Worm (Caenorhabditis elegans) whole organism, L4 larva: ENCODE data around the gene str-86.

ENCODE experiments used
- D1046.2 ChIP-seq: fragments of 200-800 bp; sonication (Bioruptor generic); IDR thresholded peaks from 2 replicates; pipeline ENCODE4 v1.3.6; 2022; ENCODE audit warnings: missing genetic modification characterization, missing compliant biosample characterization
- F26F4.8 ChIP-seq: fragments of 200-800 bp; sonication (Bioruptor generic); conservative IDR thresholded peaks from 2 replicates; pipeline ENCODE4 v1.3.6; 2022; ENCODE audit warnings: missing genetic modification characterization, missing compliant biosample characterization
- F49E8.2 ChIP-seq: sonication (generic microtip); optimal IDR thresholded peaks from 2 replicates; lab custom pipeline; 2016; ENCODE audit warnings: missing compliant biosample characterization, mild to moderate bottlenecking, missing genetic modification characterization, borderline replicate concordance
- R02D3.7 ChIP-seq: fragments of 150-350 bp; sonication (generic microtip); optimal IDR thresholded peaks from 3 replicates; lab custom pipeline; 2014; ENCODE audit warnings: missing biosample characterization, missing genetic modification characterization
- T26A8.4 ChIP-seq: fragments of 200-800 bp; sonication (Bioruptor generic); IDR thresholded peaks from 2 replicates; pipeline ENCODE4 v1.3.6; 2022; ENCODE audit warnings: missing genetic modification characterization, missing compliant biosample characterization
- Y48G9A.11 ChIP-seq: fragments of 200-800 bp; sonication (Bioruptor generic); IDR thresholded peaks from 2 replicates; pipeline ENCODE4 v1.3.6; 2022; ENCODE audit warnings: missing genetic modification reagents, missing genetic modification characterization, missing compliant biosample characterization
- aha-1 ChIP-seq: fragments of 150-350 bp; peaks from one replicate; lab custom pipeline; 2014; ENCODE audit warnings: missing biosample characterization, missing genetic modification characterization
- arid-1 ChIP-seq: fragments of 200-800 bp; sonication (Bioruptor generic); conservative IDR thresholded peaks from 2 replicates; pipeline ENCODE4 v1.3.6; 2022; ENCODE audit warnings: missing genetic modification reagents, missing genetic modification characterization, missing compliant biosample characterization
- ceh-20 ChIP-seq: fragments of 200-800 bp; sonication (Bioruptor generic); IDR thresholded peaks from 2 replicates; pipeline ENCODE4 v1.3.6; 2022; ENCODE audit warnings: missing genetic modification reagents, missing genetic modification characterization, missing compliant biosample characterization
- ceh-28 ChIP-seq: fragments of 150-350 bp; optimal IDR thresholded peaks from 2 replicates; lab custom pipeline; 2014; ENCODE audit warnings: missing biosample characterization, missing genetic modification reagents, missing genetic modification characterization
- cey-2 ChIP-seq: sonication (generic microtip); optimal IDR thresholded peaks from 3 replicates; lab custom pipeline; 2017; ENCODE audit warnings: missing genetic modification characterization, mild to moderate bottlenecking, missing compliant biosample characterization, antibody characterized with exemption, borderline replicate concordance; ENCODE audit not compliant: insufficient read depth
- daf-12 ChIP-seq: fragments of 150-350 bp; optimal IDR thresholded peaks from 2 replicates; lab custom pipeline; 2014; ENCODE audit warnings: missing biosample characterization, missing genetic modification reagents, missing genetic modification characterization
- daf-19 ChIP-seq: fragments of 200-800 bp; sonication (Bioruptor generic); conservative IDR thresholded peaks from 2 replicates; pipeline ENCODE4 v1.3.6; 2022; ENCODE audit warnings: missing genetic modification characterization, missing compliant biosample characterization
- dmd-8 ChIP-seq: fragments of 200-800 bp; sonication (Bioruptor generic); IDR thresholded peaks from 2 replicates; pipeline ENCODE4 v1.3.6; 2022; ENCODE audit warnings: missing genetic modification characterization, missing compliant biosample characterization
- dmd-9 ChIP-seq: fragments of 200-800 bp; sonication (Bioruptor generic); IDR thresholded peaks from 2 replicates; pipeline ENCODE4 v1.3.6; 2022; ENCODE audit warnings: missing genetic modification reagents, missing genetic modification characterization, missing compliant biosample characterization
- duxl-1 ChIP-seq: sonication (generic microtip); optimal IDR thresholded peaks from 2 replicates; lab custom pipeline; 2016; ENCODE audit warnings: mild to moderate bottlenecking, missing genetic modification characterization, moderate library complexity, missing compliant biosample characterization; ENCODE audit not compliant: poor library complexity
- dve-1 ChIP-seq: sonication (generic microtip); optimal IDR thresholded peaks from 2 replicates; lab custom pipeline; 2017; ENCODE audit warnings: antibody characterized with exemption, mild to moderate bottlenecking, missing genetic modification characterization, missing compliant biosample characterization; ENCODE audit not compliant: insufficient read depth
- egl-27 ChIP-seq: sonication (generic microtip); optimal IDR thresholded peaks from 3 replicates; lab custom pipeline; 2017; ENCODE audit warnings: missing biosample characterization, missing genetic modification reagents, missing genetic modification characterization
- fos-1 ChIP-seq: fragments of 150-350 bp; optimal IDR thresholded peaks from 2 replicates; lab custom pipeline; 2014; ENCODE audit warnings: missing biosample characterization, missing genetic modification characterization
- gei-8 ChIP-seq: fragments of 200-800 bp; sonication (Bioruptor generic); optimal IDR thresholded peaks from 2 replicates; lab custom pipeline; 2018; ENCODE audit warnings: mild to moderate bottlenecking, missing genetic modification characterization, missing compliant biosample characterization
- hlh-30 ChIP-seq: sonication (generic microtip); optimal IDR thresholded peaks from 2 replicates; lab custom pipeline; 2017; ENCODE audit warnings: antibody characterized with exemption, mild to moderate bottlenecking, missing genetic modification characterization, missing compliant biosample characterization; ENCODE audit not compliant: insufficient read depth
- jun-1 ChIP-seq: fragments of 150-350 bp; optimal IDR thresholded peaks from 2 replicates; lab custom pipeline; 2014; ENCODE audit warnings: missing biosample characterization, missing genetic modification reagents, missing genetic modification characterization
- lin-13 ChIP-seq: fragments of 150-350 bp; optimal IDR thresholded peaks from 2 replicates; lab custom pipeline; 2014; ENCODE audit warnings: missing biosample characterization, missing genetic modification reagents, missing genetic modification characterization
- lin-29 ChIP-seq: fragments of 200-800 bp; sonication (Bioruptor generic); IDR thresholded peaks from 2 replicates; pipeline ENCODE4 v1.3.6; 2022; ENCODE audit warnings: missing genetic modification reagents, missing genetic modification characterization, missing compliant biosample characterization
- lin-38 ChIP-seq: fragments of 200-800 bp; sonication (Bioruptor generic); IDR thresholded peaks from 2 replicates; pipeline ENCODE4 v1.3.6; 2022; ENCODE audit warnings: missing genetic modification reagents, missing genetic modification characterization, missing compliant biosample characterization
- lin-39 ChIP-seq: fragments of 150-350 bp; optimal IDR thresholded peaks from 2 replicates; lab custom pipeline; 2014; ENCODE audit warnings: missing biosample characterization, missing genetic modification reagents, missing genetic modification characterization
- madf-5 ChIP-seq, 2 experiments: fragments of 200-800 bp; sonication (Bioruptor generic); IDR thresholded peaks; 2 replicates each; pipeline ENCODE4 v1.3.6; 2022; ENCODE audit warnings: missing compliant biosample characterization in 2 of 2, missing genetic modification characterization in 2 of 2
- mxl-3 ChIP-seq: fragments of 200-800 bp; sonication (Bioruptor generic); optimal IDR thresholded peaks from 2 replicates; lab custom pipeline; 2018; ENCODE audit warnings: mild to moderate bottlenecking, missing genetic modification characterization, missing compliant biosample characterization
- nhr-10 ChIP-seq: fragments of 150-350 bp; optimal IDR thresholded peaks from 2 replicates; lab custom pipeline; 2014; ENCODE audit warnings: missing biosample characterization, missing genetic modification characterization
- nhr-102 ChIP-seq: sonication (generic microtip); optimal IDR thresholded peaks from 2 replicates; lab custom pipeline; 2016; ENCODE audit warnings: mild to moderate bottlenecking, missing genetic modification characterization, moderate library complexity, missing compliant biosample characterization
- nhr-237 ChIP-seq: sonication (generic microtip); optimal IDR thresholded peaks from 2 replicates; lab custom pipeline; 2017; ENCODE audit warnings: missing biosample characterization, missing genetic modification characterization
- nhr-28 ChIP-seq: fragments of 150-350 bp; optimal IDR thresholded peaks from 2 replicates; lab custom pipeline; 2014; ENCODE audit warnings: missing biosample characterization, missing genetic modification characterization
- nhr-42 ChIP-seq: fragments of 200-800 bp; sonication (Bioruptor generic); IDR thresholded peaks from 2 replicates; pipeline ENCODE4 v1.3.6; 2022; ENCODE audit warnings: missing genetic modification characterization, missing compliant biosample characterization
- nhr-48 ChIP-seq: sonication (generic microtip); optimal IDR thresholded peaks from 2 replicates; lab custom pipeline; 2016; ENCODE audit warnings: mild to moderate bottlenecking, missing genetic modification characterization, missing compliant biosample characterization
- nhr-6 ChIP-seq: fragments of 150-350 bp; optimal IDR thresholded peaks from 2 replicates; lab custom pipeline; 2014; ENCODE audit warnings: missing biosample characterization, missing genetic modification characterization
- pha-4 ChIP-seq, 2 experiments: fragments of 150-350 bp in 1 of 2; fragments of 200-800 bp in 1 of 2; sonication (Bioruptor generic) in 1 of 2; IDR thresholded peaks in 1 of 2; optimal IDR thresholded peaks in 1 of 2; 2 replicates each; pipeline versions ENCODE4 v1.3.6 to Lab custom; 2014 to 2022; ENCODE audit warnings: missing genetic modification characterization in 2 of 2, missing genetic modification reagents in 2 of 2, missing biosample characterization in 1 of 2, missing compliant biosample characterization in 1 of 2
- pqm-1 ChIP-seq: sonication (generic microtip); optimal IDR thresholded peaks from 2 replicates; lab custom pipeline; 2017; ENCODE audit warnings: missing biosample characterization, missing genetic modification characterization
- rbr-2 ChIP-seq: sonication (generic microtip); optimal IDR thresholded peaks from 2 replicates; lab custom pipeline; 2016; ENCODE audit warnings: missing genotype, missing genetic modification characterization, missing compliant biosample characterization
- set-16 ChIP-seq: fragments of 200-800 bp; sonication (Bioruptor generic); IDR thresholded peaks from 2 replicates; pipeline ENCODE4 v1.3.6; 2022; ENCODE audit warnings: missing genetic modification reagents, missing genetic modification characterization, missing compliant biosample characterization
- skn-1 ChIP-seq: fragments of 150-350 bp; optimal IDR thresholded peaks from 2 replicates; lab custom pipeline; 2014; ENCODE audit warnings: missing biosample characterization, missing genetic modification characterization
- snpc-1.2 ChIP-seq: fragments of 200-800 bp; sonication (Bioruptor generic); IDR thresholded peaks from 2 replicates; pipeline ENCODE4 v1.3.6; 2022; ENCODE audit warnings: missing genetic modification reagents, missing genetic modification characterization, missing compliant biosample characterization
- snpc-4 ChIP-seq: fragments of 150-350 bp; optimal IDR thresholded peaks from 2 replicates; lab custom pipeline; 2014; ENCODE audit warnings: missing biosample characterization, missing genetic modification characterization
- spr-1 ChIP-seq: sonication (generic microtip); optimal IDR thresholded peaks from 2 replicates; lab custom pipeline; 2016; ENCODE audit warnings: mild to moderate bottlenecking, missing genetic modification characterization, missing compliant biosample characterization
- spr-3 ChIP-seq: fragments of 200-800 bp; sonication (Bioruptor generic); optimal IDR thresholded peaks from 2 replicates; lab custom pipeline; 2018; ENCODE audit warnings: mild to moderate bottlenecking, missing genetic modification characterization, missing compliant biosample characterization
- vab-7 ChIP-seq: fragments of 200-800 bp; sonication (Bioruptor generic); IDR thresholded peaks from 2 replicates; pipeline ENCODE4 v1.3.6; 2022; ENCODE audit warnings: missing genetic modification reagents, missing genetic modification characterization, missing compliant biosample characterization
- zfp-3 ChIP-seq: fragments of 200-800 bp; sonication (Bioruptor generic); conservative IDR thresholded peaks from 2 replicates; pipeline ENCODE4 v1.3.6; 2022; ENCODE audit warnings: missing genetic modification reagents, missing genetic modification characterization, missing compliant biosample characterization
- ztf-11 ChIP-seq: fragments of 150-350 bp; optimal IDR thresholded peaks from 2 replicates; lab custom pipeline; 2014; ENCODE audit warnings: missing biosample characterization, missing genetic modification characterization

Gene str-86

ce11 chrV:8936791-8937475, 46.6 kb downstream of the str-86 start (continued):
- peak; percentile 26 for TF ChIP-seq dve-1 (tag; lab: Kevin White, UChicago)
- no peak for TF ChIP-seq lin-13
- no peak for TF ChIP-seq F49E8.2 (tag; lab: Kevin White, UChicago)
- TF ChIP-seq rbr-2 = no peak
- TF ChIP-seq F26F4.8 (GFP tag; lab: Robert Waterston, UW) = no peak
- TF ChIP-seq pqm-1 (tag; lab: Kevin White, UChicago) = peak; percentile 81
- TF ChIP-seq ceh-28 (tag; lab: Kevin White, UChicago) = no peak
- no peak for TF ChIP-seq fos-1
- TF ChIP-seq R02D3.7 (tag; lab: Kevin White, UChicago) = no peak
- TF ChIP-seq dmd-8 = no peak
- no peak for TF ChIP-seq nhr-237
- TF ChIP-seq hlh-30 (tag; lab: Kevin White, UChicago) = peak; percentile 22
- TF ChIP-seq gei-8 (GFP tag; lab: Kevin White, UChicago) = no peak
- TF ChIP-seq jun-1 (tag; lab: Kevin White, UChicago) = no peak
- TF ChIP-seq set-16 (GFP tag; lab: Robert Waterston, UW) = no peak
- no peak for TF ChIP-seq lin-38 (GFP tag; lab: Robert Waterston, UW)
- TF ChIP-seq nhr-42 = no peak
- TF ChIP-seq pha-4 (GFP tag; IDR thresholded peaks at IDR 0.05; lab: Robert Waterston, UW) = no peak
- TF ChIP-seq pha-4 (tag; optimal IDR thresholded peaks at IDR 0.05; lab: Kevin White, UChicago) = no peak
- no peak for TF ChIP-seq nhr-10 (tag; lab: Kevin White, UChicago)
- no peak for TF ChIP-seq madf-5 (GFP tag; IDR thresholded peaks at IDR 0.05; lab: Robert Waterston, UW)
- TF ChIP-seq ceh-20 (GFP tag; lab: Robert Waterston, UW) = no peak

DNA sequence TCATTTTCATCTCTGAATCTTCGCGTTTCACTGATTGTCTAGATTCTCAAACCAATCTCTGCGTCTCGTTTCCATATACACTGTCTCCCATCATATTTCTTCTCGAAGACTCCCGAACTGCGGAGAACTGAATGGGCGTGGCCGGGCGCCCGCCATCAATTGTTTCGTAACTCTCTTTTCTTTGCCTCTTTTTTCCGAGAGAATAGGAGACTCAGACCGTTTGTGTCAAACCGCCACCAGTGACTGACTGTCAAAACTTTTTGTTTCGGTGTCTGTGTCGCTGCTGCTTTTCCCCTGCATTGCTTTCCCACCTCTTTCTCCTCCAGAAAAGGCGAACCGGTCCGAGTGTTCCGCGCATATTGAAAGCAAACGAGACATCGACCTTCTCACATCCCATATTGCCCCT, 47.3 kb downstream of the str-86 start, which contains the start of gene unc-23:
unc-23 (plus strand) TSS at position 176 of the 406 bp plus-strand sequence.
- TF ChIP-seq arid-1 (GFP tag; lab: Robert Waterston, UW) = peak; percentile 45; the same call in 1 of the 2 replicates
- TF ChIP-seq dmd-9 (GFP tag; lab: Robert Waterston, UW) = 0 out of 2 replicates have a peak, but pooled peaks have one; percentile 15
- TF ChIP-seq madf-5 (GFP tag; IDR thresholded peaks at IDR 0.05; lab: Robert Waterston, UW) = 0 out of 4 replicates have a peak, but pooled peaks of 1 of the 2 experiments have one; percentile 65
- no peak for TF ChIP-seq snpc-4
- no peak for TF ChIP-seq skn-1
- TF ChIP-seq nhr-48 = peak; percentile 91
- TF ChIP-seq ztf-11 (tag; lab: Kevin White, UChicago) = no peak
- peak; percentile 83 for TF ChIP-seq nhr-102 (tag; lab: Kevin White, UChicago)
- peak; percentile 85 for TF ChIP-seq nhr-28 (tag; lab: Kevin White, UChicago)
- TF ChIP-seq daf-12 (tag; lab: Kevin White, UChicago) = no peak
- peak; percentile 86 for TF ChIP-seq aha-1
- TF ChIP-seq nhr-237 = no peak
- TF ChIP-seq ceh-20 (GFP tag; lab: Robert Waterston, UW) = peak; percentile 76; the same call in 1 of the 2 replicates
- TF ChIP-seq nhr-6 (tag; lab: Kevin White, UChicago) = peak; percentile 4
- peak; percentile 77 for TF ChIP-seq cey-2 (tag; lab: Kevin White, UChicago)
- no peak for TF ChIP-seq lin-39 (tag; lab: Kevin White, UChicago)
- peak; percentile 69; the same call in 1 of the 2 replicates for TF ChIP-seq lin-29 (GFP tag; lab: Robert Waterston, UW)
- TF ChIP-seq jun-1 (tag; lab: Kevin White, UChicago) = peak; percentile 76
- peak; percentile 50 for TF ChIP-seq gei-8 (GFP tag; lab: Kevin White, UChicago)
- 0 out of 2 replicates have a peak, but pooled peaks have one; percentile 37 for TF ChIP-seq Y48G9A.11 (GFP tag; lab: Robert Waterston, UW)
- peak; percentile 54 for TF ChIP-seq mxl-3 (GFP tag; lab: Kevin White, UChicago)
- peak; percentile 77; the same call in 1 of the 2 replicates for TF ChIP-seq nhr-42
- TF ChIP-seq ceh-28 (tag; lab: Kevin White, UChicago) = no peak
- TF ChIP-seq daf-19 (GFP tag; lab: Robert Waterston, UW) = no peak
- TF ChIP-seq spr-3 (GFP tag; lab: Kevin White, UChicago) = peak; percentile 76
- no peak for TF ChIP-seq egl-27 (tag; lab: Kevin White, UChicago)
- TF ChIP-seq snpc-1.2 = no peak
- TF ChIP-seq nhr-10 (tag; lab: Kevin White, UChicago) = peak; percentile 77
- peak; percentile 70 for TF ChIP-seq T26A8.4 (GFP tag; lab: Robert Waterston, UW)
- TF ChIP-seq spr-1 (tag; lab: Kevin White, UChicago) = peak; percentile 76
- TF ChIP-seq D1046.2 = no peak
- no peak for TF ChIP-seq pqm-1 (tag; lab: Kevin White, UChicago)
- TF ChIP-seq zfp-3 (GFP tag; lab: Robert Waterston, UW) = peak; percentile 93
- TF ChIP-seq duxl-1 (tag; lab: Kevin White, UChicago) = peak; percentile 30
- TF ChIP-seq vab-7 (GFP tag; lab: Robert Waterston, UW) = peak; percentile 49; the same call in 1 of the 2 replicates
